Fruit fly (Drosophila melanogaster): Measurements from ENCODE around the gene CG6144.
A peak's percentile ranks its signal among the peaks of the same experiment; 100 is the strongest.

The CG6144 gene

dm6 chr2L:10519225-10519624 lies 30.7 kb downstream of the CG6144 start (continued):
- TF ChIP-seq disco-r (GFP tag; optimal IDR thresholded peaks at IDR 0.05) (peak; percentile 10), CG1832 (GFP tag; optimal IDR thresholded peaks at IDR 0.05) (no peak), cad (GFP tag; optimal IDR thresholded peaks at IDR 0.05) (no peak), Opbp (GFP tag; IDR thresholded peaks at IDR 0.05; ENCODE audit: partially characterized antibody) (no peak), Neu2 (GFP tag; optimal IDR thresholded peaks at IDR 0.05; ENCODE audit: borderline replicate concordance) (no peak), btn (GFP tag; optimal IDR thresholded peaks at IDR 0.05) (no peak), Dref (GFP tag; IDR thresholded peaks at IDR 0.05) (no peak), Abd-B (GFP tag; optimal IDR thresholded peaks at IDR 0.05) (peak; percentile 7), HLH4C (GFP tag; IDR thresholded peaks at IDR 0.05; ENCODE audit: partially characterized antibody) (no peak), CG6254 (GFP tag; optimal IDR thresholded peaks at IDR 0.05) (no peak), CG17361 (GFP tag; IDR thresholded peaks at IDR 0.05) (peak; percentile 48; the same call in 1 of the 3 replicates), Atf-2 (GFP tag; optimal IDR thresholded peaks at IDR 0.05) (peak; percentile 36), Jarid2 (GFP tag; optimal IDR thresholded peaks at IDR 0.05) (no peak), corto (GFP tag; optimal IDR thresholded peaks at IDR 0.05) (peak; percentile 54), CG18599 (GFP tag; optimal IDR thresholded peaks at IDR 0.05) (peak; percentile 85), CG12219 (GFP tag; optimal IDR thresholded peaks at IDR 0.05) (peak; percentile 42), Awh (GFP tag; IDR thresholded peaks at IDR 0.05) (peak; percentile 22; the same call in 1 of the 2 replicates), en (GFP tag; optimal IDR thresholded peaks at IDR 0.05) (peak; percentile 4), CG10959 (GFP tag; IDR thresholded peaks at IDR 0.05) (no peak), CG7745 (tag; optimal IDR thresholded peaks at IDR 0.05) (no peak), jumu (GFP tag; optimal IDR thresholded peaks at IDR 0.05) (peak; percentile 2), bbx (GFP tag; IDR thresholded peaks at IDR 0.05; ENCODE audit: partially characterized antibody) (no peak), bsh (GFP tag; optimal IDR thresholded peaks at IDR 0.05) (peak in 1 of 2 experiments; percentile 52), CG14860 (GFP tag; IDR thresholded peaks at IDR 0.05; ENCODE audit: partially characterized antibody) (no peak), gsb (GFP tag; IDR thresholded peaks at IDR 0.05) (peak; percentile 55), Ets97D (GFP tag; optimal IDR thresholded peaks at IDR 0.05) (no peak), ken (GFP tag; IDR thresholded peaks at IDR 0.05) (peak; percentile 65; the same call in 2 of the 3 replicates), CG10431 (GFP tag; optimal IDR thresholded peaks at IDR 0.05) (no peak), sisA (GFP tag; IDR thresholded peaks at IDR 0.05) (peak; percentile 62), CG17328 (GFP tag; IDR thresholded peaks at IDR 0.05) (0 out of 2 replicates have a peak, but pooled peaks have one; percentile 45), Rfx (GFP tag; IDR thresholded peaks at IDR 0.05) (peak; percentile 79), YL-1 (GFP tag; optimal IDR thresholded peaks at IDR 0.05) (no peak), NC2β (GFP tag; optimal IDR thresholded peaks at IDR 0.05) (no peak), CG17568 (GFP tag; optimal IDR thresholded peaks at IDR 0.05) (peak; percentile 36), TFAM (GFP tag; optimal IDR thresholded peaks at IDR 0.05) (no peak), HHEX (GFP tag; optimal IDR thresholded peaks at IDR 0.05) (peak; percentile 60), Hr51 (GFP tag; optimal IDR thresholded peaks at IDR 0.05) (peak in 1 of 2 experiments; percentile 72), CG18262 (tag; optimal IDR thresholded peaks at IDR 0.05) (peak; percentile 45), sd (tag; optimal IDR thresholded peaks at IDR 0.05) (peak; percentile 3), Fer2 (tag; optimal IDR thresholded peaks at IDR 0.05) (peak; percentile 35), CG11696 (GFP tag; IDR thresholded peaks at IDR 0.05) (peak; percentile 50), CG10543 (GFP tag; optimal IDR thresholded peaks at IDR 0.05) (no peak), sim (GFP tag; IDR thresholded peaks at IDR 0.05) (0 out of 2 replicates have a peak, but pooled peaks have one; percentile 13), CG8478 (optimal IDR thresholded peaks at IDR 0.05) (no peak), HLH54F (GFP tag; optimal IDR thresholded peaks at IDR 0.05) (peak; percentile 17), tgo (GFP tag; IDR thresholded peaks at IDR 0.05) (peak; percentile 78; the same call in 2 of the 3 replicates), sug (tag; optimal IDR thresholded peaks at IDR 0.05) (peak; percentile 30), CG17829 (tag; optimal IDR thresholded peaks at IDR 0.05) (peak; percentile 50), nerfin-1 (tag; optimal IDR thresholded peaks at IDR 0.05) (no peak), BEAF-32 (GFP tag; optimal IDR thresholded peaks at IDR 0.05) (no peak)

Data from whole organism, embryonic.